Fruit fly (Drosophila melanogaster) whole organism, adult: ENCODE results near the gene opa.

Source experiments
- CG14711 ChIP-seq: fragments of 200-800 bp; sonication (Bioruptor generic); optimal IDR thresholded peaks from 2 replicates; lab custom pipeline; 2018; ENCODE audit warnings: missing biosample characterization, mild to moderate bottlenecking, missing genetic modification characterization, moderate library complexity
- CG33017 ChIP-seq: fragments of 200-800 bp; sonication (Bioruptor generic); optimal IDR thresholded peaks from 2 replicates; lab custom pipeline; 2018; ENCODE audit warnings: missing biosample characterization, mild to moderate bottlenecking, missing genetic modification characterization, moderate library complexity
- CG5204 ChIP-seq: fragments of 200-800 bp; sonication (Bioruptor generic); optimal IDR thresholded peaks from 2 replicates; lab custom pipeline; 2016; ENCODE audit warnings: missing biosample characterization, missing genetic modification characterization
- CG7101 ChIP-seq: fragments of 200-800 bp; sonication (Bioruptor generic); optimal IDR thresholded peaks from 2 replicates; lab custom pipeline; 2018; ENCODE audit warnings: missing biosample characterization, mild to moderate bottlenecking, missing genetic modification characterization, moderate library complexity
- Crg-1 ChIP-seq: fragments of 200-800 bp; sonication (Bioruptor generic); optimal IDR thresholded peaks from 2 replicates; lab custom pipeline; 2016; ENCODE audit warnings: missing biosample characterization, missing genetic modification characterization
- Hr96 ChIP-seq: fragments of 200-800 bp; sonication (Bioruptor generic); optimal IDR thresholded peaks from 2 replicates; lab custom pipeline; 2016; ENCODE audit warnings: missing biosample characterization, missing genetic modification characterization
- Mnt ChIP-seq: fragments of 200-800 bp; sonication (Bioruptor generic); optimal IDR thresholded peaks from 2 replicates; lab custom pipeline; 2016; ENCODE audit warnings: missing biosample characterization, mild to moderate bottlenecking, missing genetic modification characterization
- cic ChIP-seq: fragments of 200-800 bp; sonication (Bioruptor generic); optimal IDR thresholded peaks from 2 replicates; lab custom pipeline; 2017; ENCODE audit warnings: missing biosample characterization, mild to moderate bottlenecking, missing genetic modification characterization, moderate library complexity
- cnc ChIP-seq, 2 experiments: fragments of >200 bp; optimal IDR thresholded peaks; 2 replicates each; lab custom pipeline; 2017
- ovo ChIP-seq: fragments of 200-800 bp; sonication (Bioruptor generic); optimal IDR thresholded peaks from 2 replicates; lab custom pipeline; 2016; ENCODE audit warnings: missing biosample characterization, missing genetic modification characterization
- pad ChIP-seq: fragments of 200-800 bp; sonication (Bioruptor generic); optimal IDR thresholded peaks from 3 replicates; lab custom pipeline; 2017; ENCODE audit warnings: missing biosample characterization, missing genetic modification characterization, mild to moderate bottlenecking, moderate library complexity, missing genetic modification reagents
- tj ChIP-seq: fragments of 200-800 bp; sonication (Bioruptor generic); optimal IDR thresholded peaks from 3 replicates; lab custom pipeline; 2017; ENCODE audit warnings: missing biosample characterization, mild to moderate bottlenecking, missing genetic modification characterization, moderate library complexity

DNA sequence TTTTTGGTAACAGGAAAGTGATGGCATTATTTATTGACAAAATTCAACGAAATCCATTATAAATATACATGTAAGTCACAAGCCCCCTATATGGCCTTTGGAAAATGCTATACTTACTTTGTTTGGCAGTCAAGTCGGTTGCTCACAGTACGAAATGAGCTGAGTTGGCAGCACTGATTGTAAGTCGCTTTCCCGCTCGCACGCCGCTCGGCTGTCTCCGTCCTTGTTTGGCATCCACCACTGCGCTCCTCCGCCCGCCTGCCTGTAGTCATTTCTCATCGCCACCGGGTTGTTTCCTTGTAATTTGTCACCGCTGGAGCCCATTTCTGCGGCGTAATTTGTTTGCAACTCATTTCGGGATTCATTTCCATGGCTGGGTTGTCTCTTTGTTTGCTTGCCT, 19.0 kb upstream of the opa start:
- TF ChIP-seq CG5204 (GFP tag; lab: Kevin White, UChicago) (no peak), ovo (GFP tag; lab: Kevin White, UChicago) (no peak), Crg-1 (GFP tag; lab: Kevin White, UChicago) (no peak), CG7101 (no peak), Hr96 (GFP tag; lab: Kevin White, UChicago) (no peak), CG33017 (tag; lab: Kevin White, UChicago) (no peak), cnc (optimal IDR thresholded peaks at IDR 0.05; lab: Kevin White, UChicago) (no peak), Mnt (no peak), CG14711 (tag; lab: Kevin White, UChicago) (no peak), cic (GFP tag; lab: Kevin White, UChicago) (no peak), tj (no peak), pad (GFP tag; lab: Kevin White, UChicago) (no peak)
